Fruit fly (Drosophila melanogaster) whole organism, embryonic: ENCODE data around the gene mad2.
A peak's percentile ranks its signal among the peaks of the same experiment; 100 is the strongest.

Experiments
- BEAF-32 ChIP-seq: fragments of 200-800 bp; sonication (Bioruptor generic); optimal IDR thresholded peaks from 3 replicates; lab custom pipeline; 2017; ENCODE audit warnings: missing biosample characterization, missing genetic modification characterization, mild to moderate bottlenecking, moderate library complexity, missing genetic modification reagents
- CG11398 ChIP-seq: fragments of 200-800 bp; sonication (Bioruptor generic); optimal IDR thresholded peaks from 2 replicates; lab custom pipeline; 2016; ENCODE audit warnings: missing biosample characterization, missing genetic modification characterization
- CG12236 ChIP-seq: fragments of 200-800 bp; sonication (Bioruptor generic); optimal IDR thresholded peaks from 2 replicates; lab custom pipeline; 2016; ENCODE audit warnings: missing biosample characterization, missing genetic modification characterization
- CG12391 ChIP-seq: fragments of 200-800 bp; sonication (Bioruptor generic); optimal IDR thresholded peaks from 3 replicates; lab custom pipeline; 2018; ENCODE audit warnings: missing biosample characterization, mild to moderate bottlenecking, missing genetic modification characterization, moderate library complexity
- CG13287 ChIP-seq: fragments of 200-800 bp; sonication (Bioruptor generic); IDR thresholded peaks from 2 replicates; pipeline ENCODE4 v1.3.6; 2022; ENCODE audit warnings: missing biosample characterization, missing genetic modification characterization; ENCODE audit not compliant: partially characterized antibody
- CG15601 ChIP-seq: fragments of 200-800 bp; sonication (Bioruptor generic); optimal IDR thresholded peaks from 3 replicates; lab custom pipeline; 2019; ENCODE audit warnings: missing biosample characterization, mild to moderate bottlenecking, missing genetic modification characterization, moderate library complexity
- CG16813 ChIP-seq: fragments of 200-800 bp; sonication (Bioruptor generic); IDR thresholded peaks from 3 replicates; pipeline ENCODE4 v1.3.6; 2022; ENCODE audit warnings: missing biosample characterization, missing genetic modification characterization; ENCODE audit not compliant: partially characterized antibody
- CG16815 ChIP-seq: fragments of 200-800 bp; sonication (Bioruptor generic); optimal IDR thresholded peaks from 3 replicates; lab custom pipeline; 2017; ENCODE audit warnings: missing biosample characterization, mild to moderate bottlenecking, missing genetic modification characterization
- CG2116 ChIP-seq: fragments of 200-800 bp; sonication (Bioruptor generic); optimal IDR thresholded peaks from 3 replicates; lab custom pipeline; 2018; ENCODE audit warnings: missing biosample characterization, mild to moderate bottlenecking, missing genetic modification characterization
- CG30403 ChIP-seq: fragments of 200-800 bp; sonication (Bioruptor generic); optimal IDR thresholded peaks from 3 replicates; lab custom pipeline; 2016; ENCODE audit warnings: missing biosample characterization, missing genetic modification characterization
- CG34422 ChIP-seq: fragments of 200-800 bp; sonication (Bioruptor generic); IDR thresholded peaks from 3 replicates; pipeline ENCODE4 v1.3.6; 2022; ENCODE audit warnings: missing biosample characterization, missing genetic modification characterization
- CG4617 ChIP-seq: fragments of 200-800 bp; sonication (Bioruptor generic); optimal IDR thresholded peaks from 3 replicates; lab custom pipeline; 2016; ENCODE audit warnings: missing biosample characterization, missing genetic modification characterization, borderline replicate concordance
- CG5245 ChIP-seq: fragments of 200-800 bp; sonication (Bioruptor generic); optimal IDR thresholded peaks from 3 replicates; lab custom pipeline; 2016; ENCODE audit warnings: missing biosample characterization, missing genetic modification characterization
- D ChIP-seq, 2 experiments: fragments of 200-800 bp in 1 of 2; fragments of >200 bp in 1 of 2; sonication (Bioruptor generic) in 1 of 2; optimal IDR thresholded peaks; 2 replicates in 1 of 2; 3 replicates in 1 of 2; lab custom pipeline; 2017; ENCODE audit warnings: mild to moderate bottlenecking in 1 of 2, missing biosample characterization in 1 of 2, missing genetic modification characterization in 1 of 2, missing genetic modification reagents in 1 of 2
- Dll ChIP-seq: fragments of 200-800 bp; sonication (Bioruptor generic); IDR thresholded peaks from 4 replicates; pipeline ENCODE4 v1.3.6; 2022; ENCODE audit warnings: missing biosample characterization, missing genetic modification characterization; ENCODE audit not compliant: partially characterized antibody
- Dp ChIP-seq: fragments of 200-800 bp; sonication (Bioruptor generic); optimal IDR thresholded peaks from 2 replicates; lab custom pipeline; 2018; ENCODE audit warnings: missing biosample characterization, mild to moderate bottlenecking, missing genetic modification characterization, moderate library complexity
- E2f2 ChIP-seq: fragments of 200-800 bp; sonication (Bioruptor generic); IDR thresholded peaks from 2 replicates; pipeline ENCODE4 v1.3.6; 2022; ENCODE audit warnings: missing biosample characterization, missing genetic modification characterization
- Elba2 ChIP-seq: fragments of 200-800 bp; sonication (Bioruptor generic); optimal IDR thresholded peaks from 3 replicates; lab custom pipeline; 2016; ENCODE audit warnings: missing biosample characterization, missing genetic modification characterization
- Gug ChIP-seq: fragments of 200-800 bp; sonication (Bioruptor generic); IDR thresholded peaks from 4 replicates; pipeline ENCODE4 v1.3.6; 2022; ENCODE audit warnings: missing biosample characterization, missing genetic modification characterization
- HLH4C ChIP-seq: fragments of 200-800 bp; sonication (Bioruptor generic); IDR thresholded peaks from 3 replicates; pipeline ENCODE4 v1.3.6; 2022; ENCODE audit warnings: missing biosample characterization, missing genetic modification characterization; ENCODE audit not compliant: partially characterized antibody
- Hr39 ChIP-seq: fragments of >200 bp; optimal IDR thresholded peaks from 2 replicates; lab custom pipeline; 2017
- Lhr ChIP-seq: fragments of 200-800 bp; sonication (Bioruptor generic); optimal IDR thresholded peaks from 3 replicates; lab custom pipeline; 2017; ENCODE audit warnings: mild to moderate bottlenecking, missing biosample characterization, missing genetic modification reagents, missing genetic modification characterization
- MESR4 ChIP-seq: fragments of 200-800 bp; sonication (Bioruptor generic); optimal IDR thresholded peaks from 2 replicates; lab custom pipeline; 2018; ENCODE audit warnings: missing biosample characterization, mild to moderate bottlenecking, missing genetic modification characterization, moderate library complexity
- Med ChIP-seq: fragments of 200-800 bp; sonication (Bioruptor generic); peaks from one replicate; lab custom pipeline; 2016; ENCODE audit warnings: missing biosample characterization, missing genetic modification characterization, mild to moderate bottlenecking, inconsistent platforms, moderate library complexity
- Pdp1 ChIP-seq, 2 experiments: fragments of 200-800 bp; sonication (Bioruptor generic); optimal IDR thresholded peaks; 3 replicates each; lab custom pipeline; 2016; ENCODE audit warnings: missing biosample characterization in 2 of 2, missing genetic modification characterization in 2 of 2, mild to moderate bottlenecking in 1 of 2, moderate library complexity in 1 of 2
- Sin3A ChIP-seq: fragments of >200 bp; optimal IDR thresholded peaks from 2 replicates; lab custom pipeline; 2018
- Sry-δ ChIP-seq: fragments of 200-800 bp; sonication (Bioruptor generic); optimal IDR thresholded peaks from 2 replicates; lab custom pipeline; 2016; ENCODE audit warnings: missing biosample characterization, missing genetic modification characterization
- YL-1 ChIP-seq: fragments of 200-800 bp; sonication (Bioruptor generic); optimal IDR thresholded peaks from 3 replicates; lab custom pipeline; 2017; ENCODE audit warnings: missing biosample characterization, mild to moderate bottlenecking, missing genetic modification characterization
- bab2 ChIP-seq: fragments of 200-800 bp; sonication (Bioruptor generic); optimal IDR thresholded peaks from 2 replicates; lab custom pipeline; 2016; ENCODE audit warnings: missing biosample characterization, missing genetic modification characterization
- fd3F ChIP-seq: fragments of 200-800 bp; sonication (Bioruptor generic); optimal IDR thresholded peaks from 2 replicates; lab custom pipeline; 2018; ENCODE audit warnings: missing biosample characterization, mild to moderate bottlenecking, missing genetic modification characterization, moderate library complexity
- ftz-f1 ChIP-seq: fragments of 200-800 bp; sonication (Bioruptor generic); optimal IDR thresholded peaks from 2 replicates; lab custom pipeline; 2016; ENCODE audit warnings: missing biosample characterization, missing genetic modification characterization
- gce ChIP-seq: fragments of 200-800 bp; sonication (Bioruptor generic); IDR thresholded peaks from 3 replicates; pipeline ENCODE4 v1.3.6; 2022; ENCODE audit warnings: missing biosample characterization, missing genetic modification characterization
- gt ChIP-seq: fragments of 200-800 bp; sonication (Bioruptor generic); IDR thresholded peaks from 2 replicates; pipeline ENCODE4 v1.3.6; 2022; ENCODE audit warnings: missing biosample characterization, missing genetic modification characterization
- jigr1 ChIP-seq: fragments of 200-800 bp; sonication (Bioruptor generic); IDR thresholded peaks from 3 replicates; pipeline ENCODE4 v1.3.6; 2022; ENCODE audit warnings: missing biosample characterization, missing genetic modification characterization
- kay ChIP-seq: fragments of 200-800 bp; sonication (Bioruptor generic); optimal IDR thresholded peaks from 2 replicates; lab custom pipeline; 2016; ENCODE audit warnings: missing biosample characterization, missing genetic modification characterization
- lbe ChIP-seq: fragments of 200-800 bp; sonication (Bioruptor generic); optimal IDR thresholded peaks from 2 replicates; lab custom pipeline; 2016; ENCODE audit warnings: missing biosample characterization, mild to moderate bottlenecking, missing genetic modification characterization
- nmo ChIP-seq: fragments of 200-800 bp; sonication (Bioruptor generic); optimal IDR thresholded peaks from 2 replicates; lab custom pipeline; 2018; ENCODE audit warnings: missing biosample characterization, mild to moderate bottlenecking, missing genetic modification characterization, moderate library complexity
- pho ChIP-seq: fragments of 200-800 bp; sonication (Bioruptor generic); optimal IDR thresholded peaks from 2 replicates; lab custom pipeline; 2016; ENCODE audit warnings: missing biosample characterization, missing genetic modification characterization
- pros ChIP-seq: fragments of 200-800 bp; sonication (Bioruptor generic); optimal IDR thresholded peaks from 3 replicates; lab custom pipeline; 2019; ENCODE audit warnings: missing biosample characterization, mild to moderate bottlenecking, missing genetic modification characterization, moderate library complexity
- pzg ChIP-seq: fragments of 200-800 bp; sonication (Bioruptor generic); optimal IDR thresholded peaks from 3 replicates; lab custom pipeline; 2018; ENCODE audit warnings: missing biosample characterization, mild to moderate bottlenecking, missing genetic modification characterization, moderate library complexity
- stwl ChIP-seq: fragments of 200-800 bp; sonication (Bioruptor generic); optimal IDR thresholded peaks from 3 replicates; lab custom pipeline; 2018; ENCODE audit warnings: missing biosample characterization, mild to moderate bottlenecking, missing genetic modification characterization, moderate library complexity
- unc-4 ChIP-seq: fragments of 200-800 bp; sonication (Bioruptor generic); IDR thresholded peaks from 2 replicates; pipeline ENCODE4 v1.3.6; 2022; ENCODE audit warnings: missing biosample characterization, missing genetic modification characterization; ENCODE audit not compliant: partially characterized antibody

The mad2 gene

dm6 chr3L:5779476-5780401, 33.2 kb downstream of the mad2 start, which contains the start of the genes Myt1, PGRP-LD and Pmi (continued):
- TF ChIP-seq CG4617 (GFP tag; lab: Kevin White, UChicago): peak; percentile 21
- no peak for TF ChIP-seq gce
- peak; percentile 36 for TF ChIP-seq D (optimal IDR thresholded peaks at IDR 0.05; lab: Kevin White, UChicago)
- no peak for TF ChIP-seq D (GFP tag; optimal IDR thresholded peaks at IDR 0.05; lab: Kevin White, UChicago)
- no peak for TF ChIP-seq CG12236 (GFP tag; lab: Kevin White, UChicago)
- TF ChIP-seq Pdp1 (GFP tag; optimal IDR thresholded peaks at IDR 0.05; lab: Kevin White, UChicago): peak in 1 of 2 experiments; percentile 98
- peak; percentile 27 for TF ChIP-seq CG12391 (tag; lab: Kevin White, UChicago)
- peak; percentile 60 for TF ChIP-seq MESR4 (GFP tag; lab: Kevin White, UChicago)
- TF ChIP-seq Gug: no peak
- 0 out of 3 replicates have a peak, but pooled peaks have one; percentile 25 for TF ChIP-seq CG16813
- TF ChIP-seq CG11398 (GFP tag; lab: Kevin White, UChicago): no peak
- peak; percentile 37; the same call in 1 of the 2 replicates for TF ChIP-seq unc-4
- TF ChIP-seq pros (GFP tag; lab: Kevin White, UChicago): peak; percentile 39
- TF ChIP-seq Sry-δ: peak; percentile 61
- no peak for TF ChIP-seq gt (GFP tag; lab: Robert Waterston, UW)
- peak; percentile 91 for TF ChIP-seq E2f2 (GFP tag; lab: Robert Waterston, UW)
- TF ChIP-seq HLH4C (GFP tag; lab: Robert Waterston, UW): 0 out of 3 replicates have a peak, but pooled peaks have one; percentile 17
- peak; percentile 79 for TF ChIP-seq ftz-f1 (GFP tag; lab: Kevin White, UChicago)
- peak; percentile 3 for TF ChIP-seq CG15601 (tag; lab: Kevin White, UChicago)
- peak; percentile 55 for TF ChIP-seq Sin3A (lab: Kevin White, UChicago)
- TF ChIP-seq YL-1 (GFP tag; lab: Kevin White, UChicago): peak; percentile 26
- no peak for TF ChIP-seq fd3F
- TF ChIP-seq CG13287 (GFP tag; lab: Robert Waterston, UW): peak; percentile 16; the same call in 1 of the 2 replicates
- peak; percentile 5 for TF ChIP-seq stwl (tag; lab: Kevin White, UChicago)
- TF ChIP-seq lbe: peak; percentile 2
- peak; percentile 69 for TF ChIP-seq BEAF-32 (GFP tag; lab: Kevin White, UChicago)
- TF ChIP-seq Dp: peak; percentile 86
- no peak for TF ChIP-seq CG16815 (GFP tag; lab: Kevin White, UChicago)
- TF ChIP-seq Med: peak; percentile 73
- TF ChIP-seq pzg (GFP tag; lab: Kevin White, UChicago): peak; percentile 42
- no peak for TF ChIP-seq jigr1 (GFP tag; lab: Robert Waterston, UW)
- peak; percentile 24 for TF ChIP-seq nmo (GFP tag; lab: Kevin White, UChicago)
- peak; percentile 32 for TF ChIP-seq CG2116 (GFP tag; lab: Kevin White, UChicago)
- TF ChIP-seq Lhr (GFP tag; lab: Kevin White, UChicago): peak; percentile 11
- TF ChIP-seq pho (GFP tag; lab: Kevin White, UChicago): no peak
- TF ChIP-seq Hr39: no peak
- peak; percentile 13 for TF ChIP-seq CG30403 (GFP tag; lab: Kevin White, UChicago)
- TF ChIP-seq bab2: no peak
- TF ChIP-seq Elba2 (GFP tag; lab: Kevin White, UChicago): peak; percentile 56
- no peak for TF ChIP-seq kay (GFP tag; lab: Kevin White, UChicago)
- TF ChIP-seq Dll (GFP tag; lab: Robert Waterston, UW): 0 out of 4 replicates have a peak, but pooled peaks have one; percentile 23
- peak; percentile 33; the same call in 1 of the 3 replicates for TF ChIP-seq CG34422 (GFP tag; lab: Robert Waterston, UW)
- TF ChIP-seq CG5245 (GFP tag; lab: Kevin White, UChicago): no peak
